Worm (Caenorhabditis elegans): ENCODE data around the gene T11F8.12.
"Not testable (repeated sequence)": the region's sequence is repeated elsewhere in the genome, so short reads cannot be mapped to it uniquely, and the experiment has no call there.

T11F8.12 gene

ce11 chrIV:5482231-5482630 is at the start of gene T11F8.12:
Gene T11F8.12 (minus strand): TSS chrIV:5482331.
- TF ChIP-seq him-1 (tag; optimal IDR thresholded peaks at IDR 0.05) = no peak
- no peak for TF ChIP-seq dao-5 (tag; optimal IDR thresholded peaks at IDR 0.05)
- TF ChIP-seq W03F9.2 (tag; optimal IDR thresholded peaks at IDR 0.05) = no peak

- TF ChIP-seq him-1 (tag; optimal IDR thresholded peaks at IDR 0.05) = no peak
- no peak for TF ChIP-seq W03F9.2 (tag; optimal IDR thresholded peaks at IDR 0.05)
- no peak for TF ChIP-seq dao-5 (tag; optimal IDR thresholded peaks at IDR 0.05)
Measured at ce11 chrIV:5530980-5531379, 48.8 kb upstream of the T11F8.12 start.

ce11 chrIV:5528285-5528684 is 46.2 kb upstream of the T11F8.12 start, which contains the start of gene unc-5:
Gene unc-5 (minus strand): TSS chrIV:5528338.
- no peak for TF ChIP-seq dao-5 (tag; optimal IDR thresholded peaks at IDR 0.05)
- no peak for TF ChIP-seq W03F9.2 (tag; optimal IDR thresholded peaks at IDR 0.05)
- no peak for TF ChIP-seq him-1 (tag; optimal IDR thresholded peaks at IDR 0.05)

ce11 chrIV:5526711-5527383 is 44.7 kb upstream of the T11F8.12 start:
- no peak for TF ChIP-seq dao-5 (tag; optimal IDR thresholded peaks at IDR 0.05)
- TF ChIP-seq W03F9.2 (tag; optimal IDR thresholded peaks at IDR 0.05) = no peak
- TF ChIP-seq him-1 (tag; optimal IDR thresholded peaks at IDR 0.05) = no peak

- TF ChIP-seq dao-5 (tag; optimal IDR thresholded peaks at IDR 0.05) (no peak), W03F9.2 (tag; optimal IDR thresholded peaks at IDR 0.05) (no peak), him-1 (tag; optimal IDR thresholded peaks at IDR 0.05) (no peak)
Measured at ce11 chrIV:5519044-5519443, 36.9 kb upstream of the T11F8.12 start.

ce11 chrIV:5514789-5515188 is 32.7 kb upstream of the T11F8.12 start:
- TF ChIP-seq W03F9.2 (tag; optimal IDR thresholded peaks at IDR 0.05) = no peak
- no peak for TF ChIP-seq him-1 (tag; optimal IDR thresholded peaks at IDR 0.05)
- no peak for TF ChIP-seq dao-5 (tag; optimal IDR thresholded peaks at IDR 0.05)

- TF ChIP-seq W03F9.2 (tag; optimal IDR thresholded peaks at IDR 0.05) (no peak), dao-5 (tag; optimal IDR thresholded peaks at IDR 0.05) (no peak), him-1 (tag; optimal IDR thresholded peaks at IDR 0.05) (no peak)
Measured at ce11 chrIV:5507754-5508153, 25.6 kb upstream of the T11F8.12 start.

- TF ChIP-seq him-1 (tag; optimal IDR thresholded peaks at IDR 0.05) = no peak
- no peak for TF ChIP-seq dao-5 (tag; optimal IDR thresholded peaks at IDR 0.05)
- no peak for TF ChIP-seq W03F9.2 (tag; optimal IDR thresholded peaks at IDR 0.05)
Measured at ce11 chrIV:5506642-5507041, 24.5 kb upstream of the T11F8.12 start.

- TF ChIP-seq W03F9.2 (tag; optimal IDR thresholded peaks at IDR 0.05) (no peak), dao-5 (tag; optimal IDR thresholded peaks at IDR 0.05) (no peak), him-1 (tag; optimal IDR thresholded peaks at IDR 0.05) (no peak)
Measured at ce11 chrIV:5502610-5503009, 20.5 kb upstream of the T11F8.12 start.

- TF ChIP-seq him-1 (tag; optimal IDR thresholded peaks at IDR 0.05) (no peak), dao-5 (tag; optimal IDR thresholded peaks at IDR 0.05) (no peak), W03F9.2 (tag; optimal IDR thresholded peaks at IDR 0.05) (no peak)
Measured at ce11 chrIV:5501414-5501813, 19.3 kb upstream of the T11F8.12 start.

- TF ChIP-seq W03F9.2 (tag; optimal IDR thresholded peaks at IDR 0.05) = no peak
- TF ChIP-seq dao-5 (tag; optimal IDR thresholded peaks at IDR 0.05) = no peak
- TF ChIP-seq him-1 (tag; optimal IDR thresholded peaks at IDR 0.05) = no peak
Measured at ce11 chrIV:5494099-5494498, 12.0 kb upstream of the T11F8.12 start.

- no peak for TF ChIP-seq dao-5 (tag; optimal IDR thresholded peaks at IDR 0.05)
- no peak for TF ChIP-seq him-1 (tag; optimal IDR thresholded peaks at IDR 0.05)
- no peak for TF ChIP-seq W03F9.2 (tag; optimal IDR thresholded peaks at IDR 0.05)
Measured at ce11 chrIV:5493692-5494091, 11.6 kb upstream of the T11F8.12 start, which contains the start of gene B0273.1. Gene B0273.1 (plus strand): TSS chrIV:5493992.

ce11 chrIV:5493135-5493534 is 11.0 kb upstream of the T11F8.12 start:
- TF ChIP-seq dao-5 (tag; optimal IDR thresholded peaks at IDR 0.05) (no peak), W03F9.2 (tag; optimal IDR thresholded peaks at IDR 0.05) (no peak), him-1 (tag; optimal IDR thresholded peaks at IDR 0.05) (no peak)

- TF ChIP-seq him-1 (tag; optimal IDR thresholded peaks at IDR 0.05) (no peak), W03F9.2 (tag; optimal IDR thresholded peaks at IDR 0.05) (no peak), dao-5 (tag; optimal IDR thresholded peaks at IDR 0.05) (no peak)
Measured at ce11 chrIV:5492196-5492595, 10.1 kb upstream of the T11F8.12 start.

- TF ChIP-seq dao-5, him-1, W03F9.2 (tag; optimal IDR thresholded peaks at IDR 0.05): not testable (repeated sequence)
Measured at ce11 chrIV:5491054-5491453, 8.9 kb upstream of the T11F8.12 start, which contains the start of gene B0273.115. Gene B0273.115 (minus strand): TSS chrIV:5491154.

Measured in whole organism, L4/young adult.